Fruit fly (Drosophila melanogaster) whole organism, embryonic: ENCODE results near the gene dob.

Source experiments
- Asciz ChIP-seq: fragments of 200-800 bp; sonication (Bioruptor generic); optimal IDR thresholded peaks from 2 replicates; lab custom pipeline; 2017; ENCODE audit warnings: missing biosample characterization, mild to moderate bottlenecking, missing genetic modification characterization, missing genetic modification reagents
- Atf3 ChIP-seq: fragments of 200-800 bp; sonication (Bioruptor generic); optimal IDR thresholded peaks from 3 replicates; lab custom pipeline; 2016; ENCODE audit warnings: missing biosample characterization, missing genetic modification characterization
- CG10366 ChIP-seq: fragments of 200-800 bp; sonication (Bioruptor generic); IDR thresholded peaks from 2 replicates; pipeline ENCODE4 v1.3.6; 2022; ENCODE audit warnings: missing biosample characterization, missing genetic modification characterization
- CG11093 ChIP-seq: fragments of 200-800 bp; sonication (Bioruptor generic); IDR thresholded peaks from 3 replicates; pipeline ENCODE4 v1.3.6; 2022; ENCODE audit warnings: missing biosample characterization, missing genetic modification characterization
- CG11695 ChIP-seq: fragments of 200-800 bp; sonication (Bioruptor generic); IDR thresholded peaks from 3 replicates; pipeline ENCODE4 v1.3.6; 2022; ENCODE audit warnings: missing biosample characterization, missing genetic modification characterization
- CG12219 ChIP-seq: fragments of 200-800 bp; sonication (Bioruptor generic); optimal IDR thresholded peaks from 3 replicates; lab custom pipeline; 2018; ENCODE audit warnings: missing biosample characterization, mild to moderate bottlenecking, missing genetic modification characterization
- CG12391 ChIP-seq: fragments of 200-800 bp; sonication (Bioruptor generic); optimal IDR thresholded peaks from 3 replicates; lab custom pipeline; 2018; ENCODE audit warnings: missing biosample characterization, mild to moderate bottlenecking, missing genetic modification characterization, moderate library complexity
- CG13287 ChIP-seq: fragments of 200-800 bp; sonication (Bioruptor generic); IDR thresholded peaks from 2 replicates; pipeline ENCODE4 v1.3.6; 2022; ENCODE audit warnings: missing biosample characterization, missing genetic modification characterization; ENCODE audit not compliant: partially characterized antibody
- CG17359 ChIP-seq: fragments of 200-800 bp; sonication (Bioruptor generic); optimal IDR thresholded peaks from 3 replicates; lab custom pipeline; 2018; ENCODE audit warnings: missing biosample characterization, mild to moderate bottlenecking, missing genetic modification characterization, moderate library complexity
- CG17612 ChIP-seq: fragments of 200-800 bp; sonication (Bioruptor generic); IDR thresholded peaks from 2 replicates; pipeline ENCODE4 v1.3.6; 2022; ENCODE audit warnings: missing biosample characterization, missing genetic modification characterization
- CG1832 ChIP-seq: fragments of 200-800 bp; sonication (Bioruptor generic); optimal IDR thresholded peaks from 2 replicates; lab custom pipeline; 2017; ENCODE audit warnings: missing biosample characterization, mild to moderate bottlenecking, missing genetic modification characterization, inconsistent platforms
- CG2678 ChIP-seq: fragments of 200-800 bp; sonication (Bioruptor generic); optimal IDR thresholded peaks from 3 replicates; lab custom pipeline; 2019; ENCODE audit warnings: missing biosample characterization, mild to moderate bottlenecking, missing genetic modification characterization, moderate library complexity
- CG31388 ChIP-seq: fragments of 200-800 bp; sonication (Bioruptor generic); optimal IDR thresholded peaks from 2 replicates; lab custom pipeline; 2016; ENCODE audit warnings: missing biosample characterization, missing genetic modification characterization
- CG3163 ChIP-seq: fragments of 200-800 bp; sonication (Bioruptor generic); optimal IDR thresholded peaks from 3 replicates; lab custom pipeline; 2016; ENCODE audit warnings: missing biosample characterization, missing genetic modification characterization
- CG32772 ChIP-seq: fragments of 200-800 bp; sonication (Bioruptor generic); IDR thresholded peaks from 2 replicates; pipeline ENCODE4 v1.3.6; 2022; ENCODE audit warnings: missing biosample characterization, missing genetic modification characterization
- CG3995 ChIP-seq: fragments of 200-800 bp; sonication (Bioruptor generic); optimal IDR thresholded peaks from 3 replicates; lab custom pipeline; 2016; ENCODE audit warnings: missing biosample characterization, missing genetic modification characterization
- CG43689 ChIP-seq: fragments of 200-800 bp; sonication (Bioruptor generic); IDR thresholded peaks from 2 replicates; pipeline ENCODE4 v1.3.6; 2022; ENCODE audit warnings: missing biosample characterization, missing genetic modification characterization
- CG6654 ChIP-seq: fragments of 200-800 bp; sonication (Bioruptor generic); optimal IDR thresholded peaks from 2 replicates; lab custom pipeline; 2017; ENCODE audit warnings: missing biosample characterization, mild to moderate bottlenecking, missing genetic modification characterization
- CG7786 ChIP-seq: fragments of 200-800 bp; sonication (Bioruptor generic); optimal IDR thresholded peaks from 2 replicates; lab custom pipeline; 2016; ENCODE audit warnings: missing biosample characterization, missing genetic modification characterization
- CG9609 ChIP-seq: fragments of 200-800 bp; sonication (Bioruptor generic); optimal IDR thresholded peaks from 3 replicates; lab custom pipeline; 2016; ENCODE audit warnings: missing biosample characterization, missing genetic modification characterization
- CG9932 ChIP-seq: fragments of 200-800 bp; sonication (Bioruptor generic); IDR thresholded peaks from 2 replicates; pipeline ENCODE4 v1.3.6; 2022; ENCODE audit warnings: missing biosample characterization, missing genetic modification characterization
- Dek ChIP-seq: fragments of 200-800 bp; sonication (Bioruptor generic); optimal IDR thresholded peaks from 3 replicates; lab custom pipeline; 2019; ENCODE audit warnings: missing biosample characterization, mild to moderate bottlenecking, missing genetic modification characterization, moderate library complexity
- Hey ChIP-seq: fragments of 200-800 bp; sonication (Bioruptor generic); optimal IDR thresholded peaks from 3 replicates; lab custom pipeline; 2018; ENCODE audit warnings: missing biosample characterization, mild to moderate bottlenecking, missing genetic modification characterization
- HmgD ChIP-seq: fragments of 200-800 bp; sonication (Bioruptor generic); optimal IDR thresholded peaks from 3 replicates; lab custom pipeline; 2016; ENCODE audit warnings: missing biosample characterization, missing genetic modification characterization
- Kr ChIP-seq: fragments of 200-800 bp; sonication (Bioruptor generic); optimal IDR thresholded peaks from 2 replicates; lab custom pipeline; 2017; ENCODE audit warnings: missing biosample characterization, mild to moderate bottlenecking, missing genetic modification characterization
- Lpt ChIP-seq: fragments of >200 bp; optimal IDR thresholded peaks from 2 replicates; lab custom pipeline; 2018; ENCODE audit warnings: missing biosample characterization, missing genetic modification characterization
- Six4 ChIP-seq: fragments of 200-800 bp; sonication (Bioruptor generic); optimal IDR thresholded peaks from 2 replicates; lab custom pipeline; 2016; ENCODE audit warnings: missing biosample characterization, missing genetic modification characterization
- Usf ChIP-seq: fragments of 200-800 bp; sonication (Bioruptor generic); optimal IDR thresholded peaks from 2 replicates; lab custom pipeline; 2017; ENCODE audit warnings: missing genotype, missing biosample characterization, missing genetic modification characterization
- bowl ChIP-seq: fragments of 200-800 bp; sonication (Bioruptor generic); IDR thresholded peaks from 2 replicates; pipeline ENCODE4 v1.3.6; 2022; ENCODE audit warnings: missing biosample characterization, missing genetic modification characterization
- chm ChIP-seq: fragments of 200-800 bp; sonication (Bioruptor generic); IDR thresholded peaks from 2 replicates; pipeline ENCODE4 v1.3.6; 2022; ENCODE audit warnings: missing biosample characterization, missing genetic modification characterization
- crc ChIP-seq: fragments of 200-800 bp; sonication (Bioruptor generic); optimal IDR thresholded peaks from 2 replicates; lab custom pipeline; 2016; ENCODE audit warnings: missing biosample characterization, missing genetic modification characterization
- dysf ChIP-seq: fragments of 200-800 bp; sonication (Bioruptor generic); IDR thresholded peaks from 3 replicates; pipeline ENCODE4 v1.3.6; 2022; ENCODE audit warnings: missing biosample characterization, missing genetic modification characterization
- gfzf ChIP-seq: fragments of 200-800 bp; sonication (Bioruptor generic); optimal IDR thresholded peaks from 2 replicates; lab custom pipeline; 2016; ENCODE audit warnings: missing biosample characterization, mild to moderate bottlenecking, missing genetic modification characterization, moderate library complexity
- gsb ChIP-seq: fragments of 200-800 bp; sonication (Bioruptor generic); IDR thresholded peaks from 2 replicates; pipeline ENCODE4 v1.3.6; 2022; ENCODE audit warnings: missing biosample characterization, missing genetic modification characterization
- h ChIP-seq: fragments of >200 bp; optimal IDR thresholded peaks from 2 replicates; lab custom pipeline; 2017
- jigr1 ChIP-seq: fragments of 200-800 bp; sonication (Bioruptor generic); IDR thresholded peaks from 3 replicates; pipeline ENCODE4 v1.3.6; 2022; ENCODE audit warnings: missing biosample characterization, missing genetic modification characterization
- kay ChIP-seq: fragments of 200-800 bp; sonication (Bioruptor generic); optimal IDR thresholded peaks from 2 replicates; lab custom pipeline; 2016; ENCODE audit warnings: missing biosample characterization, missing genetic modification characterization
- lov ChIP-seq, 2 experiments: fragments of 200-800 bp in 1 of 2; fragments of >200 bp in 1 of 2; sonication (Bioruptor generic) in 1 of 2; IDR thresholded peaks in 1 of 2; optimal IDR thresholded peaks in 1 of 2; 2 replicates in 1 of 2; 3 replicates in 1 of 2; pipeline versions ENCODE4 v1.3.6 to Lab custom; 2017 to 2022; ENCODE audit warnings: missing biosample characterization in 1 of 2, missing genetic modification characterization in 1 of 2
- odd ChIP-seq: fragments of 200-800 bp; sonication (Bioruptor generic); optimal IDR thresholded peaks from 2 replicates; lab custom pipeline; 2017; ENCODE audit warnings: missing biosample characterization, mild to moderate bottlenecking, missing genetic modification characterization
- pita ChIP-seq: fragments of 200-800 bp; sonication (Bioruptor generic); optimal IDR thresholded peaks from 2 replicates; lab custom pipeline; 2017; ENCODE audit warnings: missing biosample characterization, mild to moderate bottlenecking, missing genetic modification characterization
- pnt ChIP-seq: fragments of 200-800 bp; sonication (Bioruptor generic); optimal IDR thresholded peaks from 3 replicates; lab custom pipeline; 2016; ENCODE audit warnings: missing biosample characterization, missing genetic modification characterization
- pum ChIP-seq: fragments of 200-800 bp; sonication (Bioruptor generic); optimal IDR thresholded peaks from 2 replicates; lab custom pipeline; 2016; ENCODE audit warnings: missing biosample characterization, missing genetic modification characterization
- salm ChIP-seq: fragments of 200-800 bp; sonication (Bioruptor generic); optimal IDR thresholded peaks from 2 replicates; lab custom pipeline; 2018; ENCODE audit warnings: missing biosample characterization, mild to moderate bottlenecking, missing genetic modification characterization
- seq ChIP-seq: fragments of 200-800 bp; sonication (Bioruptor generic); IDR thresholded peaks from 2 replicates; pipeline ENCODE4 v1.3.6; 2022; ENCODE audit warnings: missing biosample characterization, missing genetic modification characterization
- sim ChIP-seq: fragments of 200-800 bp; sonication (Bioruptor generic); IDR thresholded peaks from 2 replicates; pipeline ENCODE4 v1.3.6; 2022; ENCODE audit warnings: missing biosample characterization, missing genetic modification characterization
- slou ChIP-seq: fragments of 200-800 bp; sonication (Bioruptor generic); optimal IDR thresholded peaks from 3 replicates; lab custom pipeline; 2016; ENCODE audit warnings: missing biosample characterization, missing genetic modification characterization
- slp2 ChIP-seq: fragments of 200-800 bp; sonication (Bioruptor generic); optimal IDR thresholded peaks from 2 replicates; lab custom pipeline; 2016; ENCODE audit warnings: missing biosample characterization, missing genetic modification characterization
- sob ChIP-seq: fragments of 200-800 bp; sonication (Bioruptor generic); IDR thresholded peaks from 2 replicates; pipeline ENCODE4 v1.3.6; 2022; ENCODE audit warnings: missing biosample characterization, missing genetic modification characterization
- wdn ChIP-seq: fragments of 200-800 bp; sonication (Bioruptor generic); IDR thresholded peaks from 2 replicates; pipeline ENCODE4 v1.3.6; 2022; ENCODE audit warnings: missing biosample characterization, missing genetic modification characterization
- wek ChIP-seq: fragments of 200-800 bp; sonication (Bioruptor generic); optimal IDR thresholded peaks from 3 replicates; lab custom pipeline; 2018; ENCODE audit warnings: missing biosample characterization, mild to moderate bottlenecking, missing genetic modification characterization, moderate library complexity

The dob gene

DNA sequence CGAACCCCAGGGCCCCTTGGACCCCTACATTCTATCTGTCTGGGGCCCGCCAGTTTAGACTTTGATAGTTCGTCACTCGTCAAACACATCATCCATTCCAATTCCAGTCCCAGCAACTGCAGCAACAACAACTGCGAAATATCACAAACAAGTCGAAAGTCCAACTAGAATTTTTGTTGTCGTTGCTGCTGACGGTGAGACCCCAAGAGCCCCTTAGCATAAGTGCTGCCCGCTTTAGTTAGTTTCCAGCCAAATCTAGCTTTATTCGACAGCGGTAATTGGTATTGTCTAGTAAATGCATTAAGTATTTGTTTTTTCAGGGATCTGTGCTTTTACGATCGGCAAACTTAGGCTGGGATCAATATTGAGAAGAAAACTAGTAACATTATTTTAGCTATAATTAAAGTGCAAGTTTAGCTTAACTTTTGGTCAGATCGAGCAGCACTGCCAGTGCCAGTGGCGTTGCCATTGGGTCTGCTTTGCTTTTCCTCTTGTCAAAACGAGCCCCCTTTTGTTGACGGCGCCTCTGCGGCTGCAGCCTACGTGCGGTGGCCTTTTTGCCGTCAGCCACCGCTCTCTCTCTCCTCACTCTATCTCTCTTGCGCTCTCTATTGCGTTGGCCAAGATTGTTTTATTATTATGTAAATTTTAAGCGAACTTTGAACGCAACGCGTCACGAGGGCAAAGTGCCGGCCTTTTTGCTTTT, 8.0 kb downstream of the dob start (continued):
- peak; percentile 93 for TF ChIP-seq chm (GFP tag; lab: Robert Waterston, UW)
- no peak for TF ChIP-seq h (lab: Kevin White, UChicago)
- peak; percentile 92 for TF ChIP-seq CG2678
- peak; percentile 93 for TF ChIP-seq dysf (GFP tag; lab: Robert Waterston, UW)
- TF ChIP-seq sob (GFP tag; lab: Robert Waterston, UW), result peak; percentile 91
- TF ChIP-seq CG3995 (GFP tag; lab: Kevin White, UChicago), result peak; percentile 52
- peak; percentile 89 for TF ChIP-seq slp2 (GFP tag; lab: Kevin White, UChicago)
- TF ChIP-seq CG9609 (GFP tag; lab: Kevin White, UChicago), result peak; percentile 89
- TF ChIP-seq CG10366, result peak; percentile 90
- TF ChIP-seq Dek (tag; lab: Kevin White, UChicago), result peak; percentile 80
- peak; percentile 84 for TF ChIP-seq CG17359 (tag; lab: Kevin White, UChicago)
- no peak for TF ChIP-seq CG1832 (GFP tag; lab: Kevin White, UChicago)
- peak; percentile 93 for TF ChIP-seq CG7786 (GFP tag; lab: Kevin White, UChicago)
- peak; percentile 85 for TF ChIP-seq CG12219
- TF ChIP-seq pum (GFP tag; lab: Kevin White, UChicago), result peak; percentile 91
- TF ChIP-seq CG3163 (GFP tag; lab: Kevin White, UChicago), result peak; percentile 86
- TF ChIP-seq sim (GFP tag; lab: Robert Waterston, UW), result 0 out of 2 replicates have a peak, but pooled peaks have one; percentile 4
- TF ChIP-seq slou (GFP tag; lab: Kevin White, UChicago), result peak; percentile 82
- TF ChIP-seq kay (GFP tag; lab: Kevin White, UChicago), result peak; percentile 81
- TF ChIP-seq salm (tag; lab: Kevin White, UChicago), result no peak
- no peak for TF ChIP-seq Kr (GFP tag; lab: Kevin White, UChicago)
- TF ChIP-seq wdn (GFP tag; lab: Robert Waterston, UW), result peak; percentile 78
- TF ChIP-seq CG13287, result no peak
- peak; percentile 91 for TF ChIP-seq pnt (GFP tag; lab: Kevin White, UChicago)
- TF ChIP-seq jigr1 (GFP tag; lab: Robert Waterston, UW), result peak; percentile 71; the same call in 2 of the 3 replicates
- peak; percentile 67 for TF ChIP-seq Hey (tag; lab: Kevin White, UChicago)
- peak; percentile 44 for TF ChIP-seq CG31388
- TF ChIP-seq CG12391 (tag; lab: Kevin White, UChicago), result peak; percentile 88
- TF ChIP-seq CG9932 (GFP tag; lab: Robert Waterston, UW), result peak; percentile 95
- peak; percentile 12 for TF ChIP-seq wek (GFP tag; lab: Kevin White, UChicago)
- TF ChIP-seq Usf, result peak; percentile 67
- TF ChIP-seq gfzf (GFP tag; lab: Kevin White, UChicago), result peak; percentile 14
- peak; percentile 73 for TF ChIP-seq Asciz (GFP tag; lab: Kevin White, UChicago)
- TF ChIP-seq crc (GFP tag; lab: Kevin White, UChicago), result peak; percentile 93
- peak; percentile 88 for TF ChIP-seq Atf3
- no peak for TF ChIP-seq pita (GFP tag; lab: Kevin White, UChicago)
- no peak for TF ChIP-seq lov (optimal IDR thresholded peaks at IDR 0.05; lab: Kevin White, UChicago)
- peak; percentile 80; the same call in 1 of the 3 replicates for TF ChIP-seq lov (GFP tag; IDR thresholded peaks at IDR 0.05; lab: Robert Waterston, UW)
- peak; percentile 87 for TF ChIP-seq CG11093 (GFP tag; lab: Robert Waterston, UW)
- TF ChIP-seq Lpt (GFP tag; lab: Kevin White, UChicago), result no peak
- peak; percentile 72 for TF ChIP-seq odd
- TF ChIP-seq CG32772 (GFP tag; lab: Robert Waterston, UW), result peak; percentile 84
- peak; percentile 46 for TF ChIP-seq CG6654 (GFP tag; lab: Kevin White, UChicago)
- peak; percentile 71 for TF ChIP-seq gsb
- peak; percentile 78 for TF ChIP-seq Six4
- peak; percentile 73 for TF ChIP-seq CG43689 (GFP tag; lab: Robert Waterston, UW)
- peak; percentile 76 for TF ChIP-seq CG17612 (GFP tag; lab: Robert Waterston, UW)
- TF ChIP-seq CG11695 (GFP tag; lab: Robert Waterston, UW), result peak; percentile 83
- TF ChIP-seq bowl (GFP tag; lab: Robert Waterston, UW), result peak; percentile 74
- TF ChIP-seq seq (GFP tag; lab: Robert Waterston, UW), result peak; percentile 88
- TF ChIP-seq HmgD (GFP tag; lab: Kevin White, UChicago), result peak; percentile 75
